Fruit fly (Drosophila melanogaster) whole organism, embryonic: Measurements from ENCODE around the gene mRpL46.

Experiments used
- Adf1 ChIP-seq: fragments of 200-800 bp; sonication (Bioruptor generic); IDR thresholded peaks from 2 replicates; pipeline ENCODE4 v1.3.6; 2022; ENCODE audit warnings: missing biosample characterization, missing genetic modification characterization
- CG10543 ChIP-seq: fragments of 200-800 bp; sonication (Bioruptor generic); optimal IDR thresholded peaks from 3 replicates; lab custom pipeline; 2017; ENCODE audit warnings: missing biosample characterization, mild to moderate bottlenecking, missing genetic modification characterization, moderate library complexity
- CG12219 ChIP-seq: fragments of 200-800 bp; sonication (Bioruptor generic); optimal IDR thresholded peaks from 3 replicates; lab custom pipeline; 2018; ENCODE audit warnings: missing biosample characterization, mild to moderate bottlenecking, missing genetic modification characterization
- CG12769 ChIP-seq: fragments of 200-800 bp; sonication (Bioruptor generic); optimal IDR thresholded peaks from 2 replicates; lab custom pipeline; 2019; ENCODE audit warnings: missing biosample characterization, mild to moderate bottlenecking, missing genetic modification characterization, moderate library complexity
- CG13296 ChIP-seq: fragments of 200-800 bp; sonication (Bioruptor generic); optimal IDR thresholded peaks from 3 replicates; lab custom pipeline; 2018; ENCODE audit warnings: missing biosample characterization, mild to moderate bottlenecking, missing genetic modification characterization
- CG16779 ChIP-seq: fragments of 200-800 bp; sonication (Bioruptor generic); IDR thresholded peaks from 2 replicates; pipeline ENCODE4 v1.3.6; 2022; ENCODE audit warnings: missing biosample characterization, missing genetic modification characterization
- CG16813 ChIP-seq: fragments of 200-800 bp; sonication (Bioruptor generic); IDR thresholded peaks from 3 replicates; pipeline ENCODE4 v1.3.6; 2022; ENCODE audit warnings: missing biosample characterization, missing genetic modification characterization; ENCODE audit not compliant: partially characterized antibody
- CG17612 ChIP-seq: fragments of 200-800 bp; sonication (Bioruptor generic); IDR thresholded peaks from 2 replicates; pipeline ENCODE4 v1.3.6; 2022; ENCODE audit warnings: missing biosample characterization, missing genetic modification characterization
- CG18011 ChIP-seq: fragments of 200-800 bp; sonication (Bioruptor generic); optimal IDR thresholded peaks from 2 replicates; lab custom pipeline; 2017; ENCODE audit warnings: missing biosample characterization, missing genetic modification characterization, mild to moderate bottlenecking, moderate library complexity, missing genotype
- CG18262 ChIP-seq: fragments of 200-800 bp; optimal IDR thresholded peaks from 3 replicates; lab custom pipeline; 2019; ENCODE audit warnings: missing biosample characterization, mild to moderate bottlenecking, missing genetic modification characterization, moderate library complexity
- CG31224 ChIP-seq: fragments of 200-800 bp; sonication (Bioruptor generic); IDR thresholded peaks from 2 replicates; pipeline ENCODE4 v1.3.6; 2022; ENCODE audit warnings: missing biosample characterization, missing genetic modification characterization
- CG3163 ChIP-seq: fragments of 200-800 bp; sonication (Bioruptor generic); optimal IDR thresholded peaks from 3 replicates; lab custom pipeline; 2016; ENCODE audit warnings: missing biosample characterization, missing genetic modification characterization
- CG3995 ChIP-seq: fragments of 200-800 bp; sonication (Bioruptor generic); optimal IDR thresholded peaks from 3 replicates; lab custom pipeline; 2016; ENCODE audit warnings: missing biosample characterization, missing genetic modification characterization
- CG42726 ChIP-seq: fragments of 200-800 bp; sonication (Bioruptor generic); IDR thresholded peaks from 2 replicates; pipeline ENCODE4 v1.3.6; 2022; ENCODE audit warnings: missing biosample characterization, missing genetic modification characterization; ENCODE audit not compliant: partially characterized antibody
- CG4424 ChIP-seq: fragments of 200-800 bp; sonication (Bioruptor generic); optimal IDR thresholded peaks from 3 replicates; lab custom pipeline; 2016; ENCODE audit warnings: missing biosample characterization, missing genetic modification characterization
- CG5180 ChIP-seq: fragments of 200-800 bp; sonication (Bioruptor generic); optimal IDR thresholded peaks from 3 replicates; lab custom pipeline; 2017; ENCODE audit warnings: missing biosample characterization, missing genetic modification characterization, mild to moderate bottlenecking, moderate library complexity, missing genetic modification reagents
- CG6689 ChIP-seq: fragments of 200-800 bp; sonication (Bioruptor generic); IDR thresholded peaks from 2 replicates; pipeline ENCODE4 v1.3.6; 2022; ENCODE audit warnings: missing biosample characterization, missing genetic modification characterization
- CG7372 ChIP-seq: fragments of 200-800 bp; sonication (Bioruptor generic); IDR thresholded peaks from 2 replicates; pipeline ENCODE4 v1.3.6; 2022; ENCODE audit warnings: missing biosample characterization, missing genetic modification characterization
- Dbx ChIP-seq: fragments of 200-800 bp; sonication (Bioruptor generic); IDR thresholded peaks from 3 replicates; pipeline ENCODE4 v1.3.6; 2022; ENCODE audit warnings: missing biosample characterization, missing genetic modification characterization
- Deaf1 ChIP-seq: fragments of 200-800 bp; optimal IDR thresholded peaks from 3 replicates; lab custom pipeline; 2019; ENCODE audit warnings: missing biosample characterization, mild to moderate bottlenecking, missing genetic modification characterization, moderate library complexity
- Drgx ChIP-seq: fragments of 200-800 bp; sonication (Bioruptor generic); IDR thresholded peaks from 2 replicates; pipeline ENCODE4 v1.3.6; 2022; ENCODE audit warnings: missing biosample characterization, missing genetic modification characterization
- Hr51 ChIP-seq, 2 experiments: fragments of 200-800 bp; sonication (Bioruptor generic); optimal IDR thresholded peaks; 2 replicates in 1 of 2; 3 replicates in 1 of 2; lab custom pipeline; 2016 to 2018; ENCODE audit warnings: missing biosample characterization in 2 of 2, missing genetic modification characterization in 2 of 2, mild to moderate bottlenecking in 1 of 2, moderate library complexity in 1 of 2
- Hr78 ChIP-seq, 2 experiments: fragments of 200-800 bp in 1 of 2; fragments of >200 bp in 1 of 2; sonication (Bioruptor generic) in 1 of 2; optimal IDR thresholded peaks; 2 replicates each; lab custom pipeline; 2017 to 2019; ENCODE audit warnings: missing biosample characterization in 2 of 2, missing genetic modification characterization in 2 of 2, mild to moderate bottlenecking in 1 of 2, moderate library complexity in 1 of 2
- Jarid2 ChIP-seq: fragments of 200-800 bp; sonication (Bioruptor generic); optimal IDR thresholded peaks from 3 replicates; lab custom pipeline; 2017; ENCODE audit warnings: mild to moderate bottlenecking, missing biosample characterization, missing genetic modification reagents, missing genetic modification characterization
- MTF-1 ChIP-seq: fragments of 200-800 bp; sonication (Bioruptor generic); optimal IDR thresholded peaks from 2 replicates; lab custom pipeline; 2018; ENCODE audit warnings: missing biosample characterization, mild to moderate bottlenecking, missing genetic modification characterization, borderline replicate concordance
- Med ChIP-seq: fragments of 200-800 bp; sonication (Bioruptor generic); peaks from one replicate; lab custom pipeline; 2016; ENCODE audit warnings: missing biosample characterization, missing genetic modification characterization, mild to moderate bottlenecking, inconsistent platforms, moderate library complexity
- Mrtf ChIP-seq: fragments of 200-800 bp; sonication (Bioruptor generic); IDR thresholded peaks from 3 replicates; pipeline ENCODE4 v1.3.6; 2022; ENCODE audit warnings: missing biosample characterization, missing genetic modification characterization
- Rfx ChIP-seq: fragments of 200-800 bp; sonication (Bioruptor generic); IDR thresholded peaks from 2 replicates; pipeline ENCODE4 v1.3.6; 2022; ENCODE audit warnings: missing biosample characterization, missing genetic modification characterization
- Trl ChIP-seq, 3 experiments: fragments of >200 bp in 2 of 3; fragments of 200-800 bp in 1 of 3; sonication (Bioruptor generic) in 1 of 3; optimal IDR thresholded peaks; 2 replicates in 1 of 3; 3 replicates in 2 of 3; lab custom pipeline; 2016 to 2017; ENCODE audit warnings: missing biosample characterization in 1 of 3, missing genetic modification characterization in 1 of 3
- abd-A ChIP-seq: fragments of 200-800 bp; sonication (Bioruptor generic); optimal IDR thresholded peaks from 3 replicates; lab custom pipeline; 2019; ENCODE audit warnings: missing biosample characterization, mild to moderate bottlenecking, missing genetic modification characterization, moderate library complexity
- ac ChIP-seq: fragments of 200-800 bp; sonication (Bioruptor generic); optimal IDR thresholded peaks from 3 replicates; lab custom pipeline; 2017; ENCODE audit warnings: missing biosample characterization, mild to moderate bottlenecking, missing genetic modification characterization
- chinmo ChIP-seq: fragments of 200-800 bp; sonication (Bioruptor generic); IDR thresholded peaks from 4 replicates; pipeline ENCODE4 v1.3.6; 2022; ENCODE audit warnings: missing biosample characterization, missing genetic modification characterization; ENCODE audit not compliant: partially characterized antibody
- croc ChIP-seq: fragments of 200-800 bp; sonication (Bioruptor generic); conservative IDR thresholded peaks from 3 replicates; pipeline ENCODE4 v1.3.6; 2022; ENCODE audit warnings: missing biosample characterization, missing genetic modification characterization
- dm ChIP-seq: fragments of 200-800 bp; sonication (Bioruptor generic); optimal IDR thresholded peaks from 3 replicates; lab custom pipeline; 2016; ENCODE audit warnings: missing biosample characterization, missing genetic modification characterization
- gce ChIP-seq: fragments of 200-800 bp; sonication (Bioruptor generic); IDR thresholded peaks from 3 replicates; pipeline ENCODE4 v1.3.6; 2022; ENCODE audit warnings: missing biosample characterization, missing genetic modification characterization
- gcm ChIP-seq: fragments of 200-800 bp; sonication (Bioruptor generic); optimal IDR thresholded peaks from 2 replicates; lab custom pipeline; 2019; ENCODE audit warnings: missing biosample characterization, mild to moderate bottlenecking, missing genetic modification characterization, moderate library complexity
- gcm2 ChIP-seq: fragments of 200-800 bp; sonication (Bioruptor generic); optimal IDR thresholded peaks from 2 replicates; lab custom pipeline; 2016; ENCODE audit warnings: missing biosample characterization, missing genetic modification characterization
- ind ChIP-seq: fragments of 200-800 bp; sonication (Bioruptor generic); optimal IDR thresholded peaks from 3 replicates; lab custom pipeline; 2016; ENCODE audit warnings: missing biosample characterization, missing genetic modification characterization
- nau ChIP-seq: fragments of 200-800 bp; sonication (Bioruptor generic); optimal IDR thresholded peaks from 3 replicates; lab custom pipeline; 2017; ENCODE audit warnings: missing biosample characterization, mild to moderate bottlenecking, missing genetic modification characterization, missing genetic modification reagents
- oc ChIP-seq: fragments of 200-800 bp; sonication (Bioruptor generic); optimal IDR thresholded peaks from 2 replicates; lab custom pipeline; 2018; ENCODE audit warnings: missing biosample characterization, mild to moderate bottlenecking, missing genetic modification characterization, moderate library complexity
- pnt ChIP-seq: fragments of 200-800 bp; sonication (Bioruptor generic); optimal IDR thresholded peaks from 3 replicates; lab custom pipeline; 2016; ENCODE audit warnings: missing biosample characterization, missing genetic modification characterization
- run ChIP-seq: fragments of 200-800 bp; sonication (Bioruptor generic); optimal IDR thresholded peaks from 3 replicates; lab custom pipeline; 2018; ENCODE audit warnings: missing biosample characterization, mild to moderate bottlenecking, missing genetic modification characterization
- sd ChIP-seq: fragments of 200-800 bp; sonication (Bioruptor generic); optimal IDR thresholded peaks from 3 replicates; lab custom pipeline; 2018; ENCODE audit warnings: missing biosample characterization, mild to moderate bottlenecking, missing genetic modification characterization, moderate library complexity
- sob ChIP-seq: fragments of 200-800 bp; sonication (Bioruptor generic); IDR thresholded peaks from 2 replicates; pipeline ENCODE4 v1.3.6; 2022; ENCODE audit warnings: missing biosample characterization, missing genetic modification characterization
- ssp ChIP-seq: fragments of 200-800 bp; sonication (Bioruptor generic); IDR thresholded peaks from 2 replicates; pipeline ENCODE4 v1.3.6; 2022; ENCODE audit warnings: missing biosample characterization, missing genetic modification characterization
- stc ChIP-seq: fragments of 200-800 bp; sonication (Bioruptor generic); IDR thresholded peaks from 2 replicates; pipeline ENCODE4 v1.3.6; 2022; ENCODE audit warnings: missing biosample characterization, missing genetic modification characterization
- tna ChIP-seq: fragments of 200-800 bp; sonication (Bioruptor generic); IDR thresholded peaks from 2 replicates; pipeline ENCODE4 v1.3.6; 2022; ENCODE audit warnings: missing biosample characterization, missing genetic modification characterization; ENCODE audit not compliant: partially characterized antibody
- z ChIP-seq: fragments of 200-800 bp; sonication (Bioruptor generic); IDR thresholded peaks from 3 replicates; pipeline ENCODE4 v1.3.6; 2022; ENCODE audit warnings: missing biosample characterization, missing genetic modification characterization
- zen ChIP-seq: fragments of 200-800 bp; sonication (Bioruptor generic); optimal IDR thresholded peaks from 3 replicates; lab custom pipeline; 2018; ENCODE audit warnings: missing biosample characterization, mild to moderate bottlenecking, missing genetic modification characterization, moderate library complexity

mRpL46 gene

dm6 chr3L:1755458-1755984 is 21.7 kb upstream of the mRpL46 start, which contains the start of gene Cht2 (continued):
- TF ChIP-seq CG13296 (GFP tag; lab: Kevin White, UChicago), result no peak
- TF ChIP-seq CG12769 (tag; lab: Kevin White, UChicago), result peak; percentile 70
- no peak for TF ChIP-seq CG7372 (GFP tag; lab: Robert Waterston, UW)
- TF ChIP-seq CG3163 (GFP tag; lab: Kevin White, UChicago), result peak; percentile 82
- TF ChIP-seq sob (GFP tag; lab: Robert Waterston, UW), result peak; percentile 51; the same call in 1 of the 2 replicates
- TF ChIP-seq Mrtf (GFP tag; lab: Robert Waterston, UW), result no peak
- TF ChIP-seq gce (GFP tag; lab: Robert Waterston, UW), result no peak
- peak; percentile 73 for TF ChIP-seq CG10543
- no peak for TF ChIP-seq ac (GFP tag; lab: Kevin White, UChicago)
- TF ChIP-seq ssp (GFP tag; lab: Robert Waterston, UW), result no peak
- no peak for TF ChIP-seq abd-A
- no peak for TF ChIP-seq Hr51 (GFP tag; optimal IDR thresholded peaks at IDR 0.05; lab: Kevin White, UChicago)
- TF ChIP-seq Med (GFP tag; lab: Kevin White, UChicago), result peak; percentile 76
- TF ChIP-seq pnt (GFP tag; lab: Kevin White, UChicago), result no peak
- TF ChIP-seq Rfx (GFP tag; lab: Robert Waterston, UW), result peak; percentile 28; the same call in 1 of the 2 replicates
- no peak for TF ChIP-seq dm (GFP tag; lab: Kevin White, UChicago)
- TF ChIP-seq Drgx (GFP tag; lab: Robert Waterston, UW), result peak; percentile 42; the same call in 1 of the 2 replicates
- no peak for TF ChIP-seq ind (GFP tag; lab: Kevin White, UChicago)
- TF ChIP-seq Deaf1, result peak; percentile 94
- 0 out of 2 replicates have a peak, but pooled peaks have one; percentile 12 for TF ChIP-seq CG31224 (GFP tag; lab: Robert Waterston, UW)
- TF ChIP-seq CG3995 (GFP tag; lab: Kevin White, UChicago), result no peak
- no peak for TF ChIP-seq CG4424
- TF ChIP-seq Adf1, result peak; percentile 33; the same call in 1 of the 2 replicates
- peak; percentile 81 for TF ChIP-seq CG5180 (GFP tag; lab: Kevin White, UChicago)
- TF ChIP-seq CG18262, result no peak
- 0 out of 3 replicates have a peak, but pooled peaks have one; percentile 20 for TF ChIP-seq Dbx (GFP tag; lab: Robert Waterston, UW)
- no peak for TF ChIP-seq croc
- TF ChIP-seq run, result no peak
- no peak for TF ChIP-seq MTF-1
- TF ChIP-seq zen (tag; lab: Kevin White, UChicago), result no peak
- TF ChIP-seq z (GFP tag; lab: Robert Waterston, UW), result peak; percentile 86
- peak; percentile 18 for TF ChIP-seq gcm2 (GFP tag; lab: Kevin White, UChicago)
- TF ChIP-seq CG16779 (GFP tag; lab: Robert Waterston, UW), result 0 out of 2 replicates have a peak, but pooled peaks have one; percentile 11
- no peak for TF ChIP-seq gcm (GFP tag; lab: Kevin White, UChicago)
- no peak for TF ChIP-seq CG18011 (GFP tag; lab: Kevin White, UChicago)
- TF ChIP-seq sd, result peak; percentile 83
- TF ChIP-seq Hr78 (GFP tag; optimal IDR thresholded peaks at IDR 0.05; lab: Kevin White, UChicago), result peak in 1 of 2 experiments; percentile 66
- no peak for TF ChIP-seq CG42726 (GFP tag; lab: Robert Waterston, UW)
- TF ChIP-seq oc, result peak; percentile 11
- no peak for TF ChIP-seq CG17612 (GFP tag; lab: Robert Waterston, UW)
- no peak for TF ChIP-seq CG12219 (GFP tag; lab: Kevin White, UChicago)
- peak; percentile 73 for TF ChIP-seq Jarid2 (GFP tag; lab: Kevin White, UChicago)
- TF ChIP-seq stc (GFP tag; lab: Robert Waterston, UW), result no peak
- TF ChIP-seq CG6689 (GFP tag; lab: Robert Waterston, UW), result 0 out of 2 replicates have a peak, but pooled peaks have one; percentile 8
- peak; percentile 76; the same call in 1 of the 4 replicates for TF ChIP-seq chinmo (GFP tag; lab: Robert Waterston, UW)
- no peak for TF ChIP-seq tna (GFP tag; lab: Robert Waterston, UW)
- no peak for TF ChIP-seq CG16813 (GFP tag; lab: Robert Waterston, UW)
- no peak for TF ChIP-seq nau (GFP tag; lab: Kevin White, UChicago)
- TF ChIP-seq Trl (optimal IDR thresholded peaks at IDR 0.05; lab: Kevin White, UChicago), result peak; percentile 64 to 74
- no peak for TF ChIP-seq Trl (GFP tag; optimal IDR thresholded peaks at IDR 0.05; lab: Kevin White, UChicago)
